Fruit fly (Drosophila melanogaster) whole organism, embryonic: ENCODE results near the gene Aptx.

Experiments used
- Blimp-1 ChIP-seq: fragments of 200-800 bp; sonication (Bioruptor generic); optimal IDR thresholded peaks from 3 replicates; lab custom pipeline; 2018; ENCODE audit warnings: missing biosample characterization, missing genetic modification characterization, mild to moderate bottlenecking, moderate library complexity, missing genetic modification reagents
- CG10209 ChIP-seq: fragments of 200-800 bp; sonication (Bioruptor generic); optimal IDR thresholded peaks from 3 replicates; lab custom pipeline; 2017; ENCODE audit warnings: missing biosample characterization, mild to moderate bottlenecking, missing genetic modification characterization, missing genetic modification reagents
- CG13296 ChIP-seq: fragments of 200-800 bp; sonication (Bioruptor generic); optimal IDR thresholded peaks from 3 replicates; lab custom pipeline; 2018; ENCODE audit warnings: missing biosample characterization, mild to moderate bottlenecking, missing genetic modification characterization
- CG14667 ChIP-seq: fragments of 200-800 bp; sonication (Bioruptor generic); IDR thresholded peaks from 2 replicates; pipeline ENCODE4 v1.3.6; 2022; ENCODE audit warnings: missing biosample characterization, missing genetic modification characterization
- CG16813 ChIP-seq: fragments of 200-800 bp; sonication (Bioruptor generic); IDR thresholded peaks from 3 replicates; pipeline ENCODE4 v1.3.6; 2022; ENCODE audit warnings: missing biosample characterization, missing genetic modification characterization; ENCODE audit not compliant: partially characterized antibody
- CG9876 ChIP-seq: fragments of 200-800 bp; sonication (Bioruptor generic); optimal IDR thresholded peaks from 2 replicates; lab custom pipeline; 2016; ENCODE audit warnings: missing biosample characterization, missing genetic modification characterization
- Doc3 ChIP-seq: fragments of 200-800 bp; sonication (Bioruptor generic); IDR thresholded peaks from 3 replicates; pipeline ENCODE4 v1.3.6; 2022; ENCODE audit warnings: missing biosample characterization, missing genetic modification characterization; ENCODE audit not compliant: partially characterized antibody
- Dref ChIP-seq: fragments of 200-800 bp; sonication (Bioruptor generic); IDR thresholded peaks from 2 replicates; pipeline ENCODE4 v1.3.6; 2022; ENCODE audit warnings: missing biosample characterization, missing genetic modification characterization
- H2.0 ChIP-seq: fragments of 200-800 bp; sonication (Bioruptor generic); IDR thresholded peaks from 2 replicates; pipeline ENCODE4 v1.3.6; 2022; ENCODE audit warnings: missing biosample characterization, missing genetic modification characterization
- abd-A ChIP-seq: fragments of 200-800 bp; sonication (Bioruptor generic); optimal IDR thresholded peaks from 3 replicates; lab custom pipeline; 2019; ENCODE audit warnings: missing biosample characterization, mild to moderate bottlenecking, missing genetic modification characterization, moderate library complexity
- pan ChIP-seq, 4 experiments: fragments of >200 bp in 3 of 4; fragments of 200-800 bp in 1 of 4; sonication (Bioruptor generic) in 1 of 4; optimal IDR thresholded peaks in 3 of 4; IDR thresholded peaks in 1 of 4; 2 replicates each; pipeline versions ENCODE4 v1.3.6 to Lab custom; 2017 to 2022; ENCODE audit warnings: missing biosample characterization in 2 of 4, missing genetic modification characterization in 2 of 4, mixed read lengths in 1 of 4
- salm ChIP-seq: fragments of 200-800 bp; sonication (Bioruptor generic); optimal IDR thresholded peaks from 2 replicates; lab custom pipeline; 2018; ENCODE audit warnings: missing biosample characterization, mild to moderate bottlenecking, missing genetic modification characterization

- TF ChIP-seq H2.0 (GFP tag; lab: Robert Waterston, UW) (no peak), pan (optimal IDR thresholded peaks at IDR 0.05; lab: Kevin White, UChicago) (no peak), pan (GFP tag; optimal IDR thresholded peaks at IDR 0.05 in 1 of 2, IDR thresholded peaks at IDR 0.05 in 1 of 2) (no peak), Blimp-1 (GFP tag; lab: Kevin White, UChicago) (no peak), CG10209 (GFP tag; lab: Kevin White, UChicago) (no peak), CG13296 (GFP tag; lab: Kevin White, UChicago) (no peak), CG16813 (GFP tag; lab: Robert Waterston, UW) (no peak), CG14667 (GFP tag; lab: Robert Waterston, UW) (no peak), salm (tag; lab: Kevin White, UChicago) (no peak), abd-A (tag; lab: Kevin White, UChicago) (no peak), Dref (GFP tag; lab: Robert Waterston, UW) (no peak), CG9876 (GFP tag; lab: Kevin White, UChicago) (no peak), Doc3 (GFP tag; lab: Robert Waterston, UW) (no peak)
These were observed 28.6 kb upstream of the Aptx start, which contains the start of gene CG3581 for dm6 chr3R:19374689-19375088.
